Fruit fly (Drosophila melanogaster) whole organism, wandering third instar larva: ENCODE measurements around the gene CG5172.

Source experiments
- CG32264 ChIP-seq: fragments of 200-800 bp; sonication (Bioruptor generic); optimal IDR thresholded peaks from 2 replicates; lab custom pipeline; 2016; ENCODE audit warnings: missing biosample characterization, missing genetic modification characterization
- Dif ChIP-seq: fragments of 200-275, 200-300 bp; sonication (Bioruptor generic); optimal IDR thresholded peaks from 2 replicates; lab custom pipeline; 2018; ENCODE audit warnings: missing biosample characterization, missing genetic modification characterization; ENCODE audit not compliant: partially characterized antibody
- HLH106 ChIP-seq: fragments of 200-800 bp; optimal IDR thresholded peaks from 3 replicates; lab custom pipeline; 2019; ENCODE audit warnings: missing biosample characterization, mild to moderate bottlenecking, missing genetic modification characterization, moderate library complexity
- Hr78 ChIP-seq: fragments of >200 bp; optimal IDR thresholded peaks from 2 replicates; lab custom pipeline; 2017; ENCODE audit warnings: missing biosample characterization, missing genetic modification characterization
- Jra ChIP-seq: sonication (Bioruptor generic); optimal IDR thresholded peaks from 2 replicates; lab custom pipeline; 2016; ENCODE audit warnings: missing biosample characterization, missing genetic modification characterization
- br ChIP-seq: fragments of 200-800 bp; sonication (Bioruptor generic); optimal IDR thresholded peaks from 2 replicates; lab custom pipeline; 2016; ENCODE audit warnings: missing biosample characterization, missing genetic modification characterization
- h ChIP-seq: fragments of 200-800 bp; sonication (Bioruptor generic); optimal IDR thresholded peaks from 3 replicates; lab custom pipeline; 2016; ENCODE audit warnings: missing biosample characterization, mild to moderate bottlenecking, missing genetic modification characterization
- jim ChIP-seq: fragments of 175-275, 200-325 bp; sonication (Bioruptor generic); optimal IDR thresholded peaks from 2 replicates; lab custom pipeline; 2016; ENCODE audit warnings: missing biosample characterization, mild to moderate bottlenecking, missing genetic modification characterization
- psq ChIP-seq: fragments of 200-800 bp; sonication (Bioruptor generic); optimal IDR thresholded peaks from 3 replicates; lab custom pipeline; 2017; ENCODE audit warnings: missing biosample characterization, mild to moderate bottlenecking, missing genetic modification characterization, moderate library complexity
- rgr ChIP-seq: fragments of 200-800 bp; sonication (Bioruptor generic); optimal IDR thresholded peaks from 3 replicates; lab custom pipeline; 2016; ENCODE audit warnings: missing biosample characterization, mild to moderate bottlenecking, missing genetic modification characterization
- sv ChIP-seq: fragments of 200-800 bp; sonication (Bioruptor generic); optimal IDR thresholded peaks from 3 replicates; lab custom pipeline; 2016; ENCODE audit warnings: missing biosample characterization, missing genetic modification characterization

DNA sequence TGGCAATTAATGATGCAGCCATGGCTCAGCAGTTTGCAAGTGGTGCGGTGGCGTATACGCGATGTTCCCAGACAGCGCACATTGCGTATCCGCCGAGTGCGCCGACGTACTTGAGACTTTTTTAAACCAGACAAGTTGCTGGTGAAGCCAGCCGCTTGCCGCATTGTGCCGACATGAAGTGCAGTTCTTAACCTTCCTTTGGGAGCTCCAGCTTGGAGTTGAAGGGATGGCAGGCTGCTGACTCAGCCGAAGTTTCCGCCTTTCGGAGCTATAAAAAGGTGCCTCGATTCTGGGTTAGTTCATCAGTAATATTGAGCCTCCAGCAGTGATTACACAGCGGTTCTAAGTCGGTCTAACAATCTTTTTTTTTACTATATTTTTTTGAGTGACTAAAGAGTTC lies at the start of gene CG5172:
- TF ChIP-seq Dif (no peak), Hr78 (GFP tag; lab: Kevin White, UChicago) (no peak), CG32264 (GFP tag; lab: Kevin White, UChicago) (no peak), psq (GFP tag; lab: Kevin White, UChicago) (no peak), br (GFP tag; lab: Kevin White, UChicago) (no peak), sv (GFP tag; lab: Kevin White, UChicago) (no peak), HLH106 (tag; lab: Kevin White, UChicago) (no peak), rgr (GFP tag; lab: Kevin White, UChicago) (no peak), h (GFP tag; lab: Kevin White, UChicago) (no peak), jim (GFP tag; lab: Kevin White, UChicago) (no peak), Jra (GFP tag; lab: Kevin White, UChicago) (no peak)
